Worm (Caenorhabditis elegans): ENCODE results near the gene clec-264.

clec-264 gene

DNA sequence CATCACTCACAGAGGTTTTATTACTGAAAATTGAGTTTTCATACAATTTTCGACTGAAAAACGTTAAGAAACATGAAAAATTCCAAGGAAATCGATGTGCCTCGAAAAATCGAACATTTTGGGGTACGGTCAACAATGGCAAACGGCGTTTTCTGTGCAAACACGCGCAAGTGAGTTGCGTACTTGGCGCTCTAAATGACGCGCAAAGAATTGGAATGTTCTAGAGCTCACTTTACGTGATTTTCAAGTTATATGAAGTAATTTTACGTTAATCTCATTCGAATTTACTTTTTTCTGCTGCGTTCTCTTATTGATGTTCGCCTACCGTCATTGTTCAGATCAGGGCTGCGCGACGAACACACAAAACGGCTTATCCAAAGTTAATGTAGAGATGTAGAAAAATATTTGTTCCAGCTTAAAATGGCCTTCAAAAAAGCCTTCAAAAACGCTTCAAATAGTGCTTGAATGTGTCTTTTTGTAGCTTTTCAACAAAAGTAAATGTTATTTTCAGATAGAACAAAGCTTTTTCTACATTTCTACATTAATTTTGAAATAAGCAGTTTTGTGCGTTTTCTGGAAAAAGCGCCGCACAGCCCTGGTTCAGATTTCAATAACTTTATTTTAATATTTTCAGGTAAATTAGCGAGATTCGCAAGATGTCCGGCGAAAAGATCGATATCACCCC is 4.8 kb downstream of the clec-264 start, which contains the start of the genes F31D4.2 and fkb-6 (continued):
- TF ChIP-seq Y53G8AR.9 (GFP tag; conservative IDR thresholded peaks at IDR 0.05) (peak; percentile 67), bed-2 (GFP tag; IDR thresholded peaks at IDR 0.05) (no peak), ZK185.1 (tag; optimal IDR thresholded peaks at IDR 0.05; ENCODE audit: poor library complexity, severe bottlenecking) (peak; percentile 45), nhr-80 (tag; optimal IDR thresholded peaks at IDR 0.05) (no peak), attf-3 (GFP tag; conservative IDR thresholded peaks at IDR 0.05) (0 out of 2 replicates have a peak, but pooled peaks have one; percentile 44)

DNA sequence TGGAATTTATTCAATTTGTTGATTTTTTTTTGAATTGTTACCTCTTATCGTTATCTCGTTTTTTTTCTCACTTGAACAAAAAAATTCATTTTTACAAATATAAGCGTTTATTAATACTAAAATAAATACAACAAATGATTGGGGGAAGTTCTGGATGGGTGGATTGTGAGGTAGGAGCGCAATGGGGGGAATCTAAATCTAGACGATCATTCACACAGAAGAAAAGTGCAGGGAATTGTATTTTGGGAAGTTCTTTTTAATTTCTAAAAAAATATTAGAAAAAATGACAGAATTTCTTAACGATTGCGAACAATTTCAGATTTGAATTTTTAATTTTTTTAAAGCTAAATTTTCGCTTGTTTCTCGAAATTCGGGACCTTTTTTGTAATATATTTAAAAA is 9.0 kb downstream of the clec-264 start:
- TF ChIP-seq ama-1 (optimal IDR thresholded peaks at IDR 0.05) (no peak), ama-1 (GFP tag; optimal IDR thresholded peaks at IDR 0.05) (peak in 1 of 2 experiments; percentile 47), hsf-1 (GFP tag; IDR thresholded peaks at IDR 0.05) (peak; percentile 58; the same call in 1 of the 2 replicates), nhr-179 (tag; optimal IDR thresholded peaks at IDR 0.05) (no peak), B0035.1 (tag; optimal IDR thresholded peaks at IDR 0.05) (no peak), B0336.3 (GFP tag; IDR thresholded peaks at IDR 0.05) (peak; percentile 27; the same call in 1 of the 2 replicates), rpc-1 (optimal IDR thresholded peaks at IDR 0.05) (no peak), rpc-1 (tag; optimal IDR thresholded peaks at IDR 0.05) (no peak), unc-130 (GFP tag; optimal IDR thresholded peaks at IDR 0.05) (peak; percentile 2), lin-26 (GFP tag; IDR thresholded peaks at IDR 0.05) (0 out of 2 replicates have a peak, but pooled peaks have one; percentile 12), Y95B8A.8 (GFP tag; IDR thresholded peaks at IDR 0.05) (0 out of 2 replicates have a peak, but pooled peaks have one; percentile 13), zim-3 (tag; optimal IDR thresholded peaks at IDR 0.05) (peak; percentile 18), him-1 (tag; optimal IDR thresholded peaks at IDR 0.05) (peak; percentile 50), ekl-4 (GFP tag; IDR thresholded peaks at IDR 0.05) (0 out of 2 replicates have a peak, but pooled peaks have one; percentile 27)

DNA sequence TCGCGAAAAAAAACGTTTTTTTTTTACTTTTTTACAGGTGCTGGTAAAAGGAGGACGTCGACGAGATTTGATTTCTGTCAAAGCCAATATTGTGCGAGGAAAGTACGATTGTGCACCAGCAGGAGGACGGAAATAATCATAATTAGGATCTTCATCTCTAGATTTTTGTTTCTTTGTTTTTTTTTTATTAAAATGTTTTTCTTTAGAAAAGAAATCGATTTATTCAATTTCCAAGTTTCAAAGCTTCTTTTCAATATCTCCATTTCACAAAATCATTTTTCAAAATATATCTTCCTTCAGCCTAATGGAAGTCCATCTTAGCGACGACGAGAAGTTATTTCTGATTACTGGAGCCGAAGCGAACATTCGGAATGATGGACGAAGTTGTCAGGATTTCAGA is 11.9 kb downstream of the clec-264 start, which contains the start of gene exos-7:
Gene exos-7 (plus strand): TSS at position 301 of the 400 bp plus-strand sequence.
- TF ChIP-seq lsy-27 (tag; optimal IDR thresholded peaks at IDR 0.05; ENCODE audit: borderline replicate concordance, insufficient read depth) = no peak
- TF ChIP-seq mxl-1 (tag; optimal IDR thresholded peaks at IDR 0.05) = no peak
- no peak for TF ChIP-seq efl-1 (GFP tag; optimal IDR thresholded peaks at IDR 0.05)
- no peak for TF ChIP-seq Y95B8A.8 (GFP tag; IDR thresholded peaks at IDR 0.05)
- no peak for TF ChIP-seq T07F8.4 (tag; optimal IDR thresholded peaks at IDR 0.05)
- no peak for TF ChIP-seq hlh-26 (GFP tag; conservative IDR thresholded peaks at IDR 0.05)
- no peak for TF ChIP-seq mel-28 (tag; optimal IDR thresholded peaks at IDR 0.05; ENCODE audit: borderline replicate concordance)
- no peak for TF ChIP-seq aptf-3 (GFP tag; IDR thresholded peaks at IDR 0.05)
- TF ChIP-seq zfh-2 (GFP tag; conservative IDR thresholded peaks at IDR 0.05) = no peak
- TF ChIP-seq F55B11.4 (tag; optimal IDR thresholded peaks at IDR 0.05; ENCODE audit: borderline replicate concordance, insufficient read depth) = no peak
- TF ChIP-seq F49E8.2 (tag; optimal IDR thresholded peaks at IDR 0.05; ENCODE audit: insufficient read depth) = no peak
- no peak for TF ChIP-seq ztf-28 (GFP tag; IDR thresholded peaks at IDR 0.05)
- no peak for TF ChIP-seq sptf-2 (GFP tag; optimal IDR thresholded peaks at IDR 0.05)

DNA sequence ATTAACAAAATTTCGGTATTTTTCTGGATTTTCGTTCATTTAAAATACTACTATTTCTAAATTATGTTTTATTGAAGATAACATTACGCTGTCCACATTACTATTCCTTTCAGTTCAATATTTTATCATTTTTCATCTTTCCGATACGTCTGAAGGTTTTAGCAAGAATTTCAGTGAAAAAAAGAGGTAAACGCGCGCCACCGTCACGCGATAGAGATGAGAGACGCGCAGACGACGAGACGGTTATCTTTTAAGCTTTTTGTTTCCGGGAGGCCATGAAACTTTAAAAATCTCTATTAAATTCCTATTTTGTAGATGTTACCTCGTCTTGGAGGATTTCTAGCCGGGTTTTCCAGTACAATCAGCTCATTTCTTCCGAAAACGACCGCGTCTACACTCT is 12.7 kb downstream of the clec-264 start, which contains the start of gene mrps-12:
Gene mrps-12 (plus strand): TSS at position 316 of the 400 bp plus-strand sequence.
- TF ChIP-seq madf-6 (GFP tag; IDR thresholded peaks at IDR 0.05) (peak; percentile 31; the same call in 1 of the 2 replicates), F33H1.4 (GFP tag; IDR thresholded peaks at IDR 0.05) (no peak), nhr-27 (tag; optimal IDR thresholded peaks at IDR 0.05) (no peak), zim-3 (tag; optimal IDR thresholded peaks at IDR 0.05) (no peak), ccch-3 (GFP tag; optimal IDR thresholded peaks at IDR 0.05) (no peak), ztf-25 (GFP tag; IDR thresholded peaks at IDR 0.05) (0 out of 2 replicates have a peak, but pooled peaks have one; percentile 19), ztf-6 (GFP tag; IDR thresholded peaks at IDR 0.05) (no peak), D2030.7 (GFP tag; IDR thresholded peaks at IDR 0.05) (0 out of 2 replicates have a peak, but pooled peaks have one; percentile 15), mcd-1 (GFP tag; IDR thresholded peaks at IDR 0.05) (peak; percentile 51), sea-2 (GFP tag; IDR thresholded peaks at IDR 0.05) (peak; percentile 20; the same call in 1 of the 2 replicates), lsy-27 (tag; optimal IDR thresholded peaks at IDR 0.05; ENCODE audit: borderline replicate concordance, insufficient read depth) (no peak), snpc-3.4 (tag; optimal IDR thresholded peaks at IDR 0.05) (peak; percentile 23), xnd-1 (tag; optimal IDR thresholded peaks at IDR 0.05) (no peak), Y95B8A.8 (GFP tag; IDR thresholded peaks at IDR 0.05) (no peak), B0035.1 (tag; optimal IDR thresholded peaks at IDR 0.05) (no peak), hmg-1.2 (GFP tag; IDR thresholded peaks at IDR 0.05) (peak; percentile 90), dox-1 (GFP tag; IDR thresholded peaks at IDR 0.05) (no peak)
